Worm (Caenorhabditis elegans) whole organism, L2 larva: ENCODE data around the gene rpoa-1.
A peak's percentile ranks its signal among the peaks of the same experiment; 100 is the strongest.
"Not testable (repeated sequence)": the region's sequence is repeated elsewhere in the genome, so short reads cannot be mapped to it uniquely, and the experiment has no call there.

ENCODE experiments used
- C34F6.9 ChIP-seq: fragments of 150-350 bp; optimal IDR thresholded peaks from 2 replicates; lab custom pipeline; 2014; ENCODE audit warnings: missing biosample characterization, missing genetic modification characterization
- R02D3.7 ChIP-seq: fragments of 150-350 bp; optimal IDR thresholded peaks from 2 replicates; lab custom pipeline; 2014; ENCODE audit warnings: missing biosample characterization, missing genetic modification characterization
- Y55F3AM.14 ChIP-seq: fragments of 200-800 bp; sonication (Bioruptor generic); optimal IDR thresholded peaks from 2 replicates; lab custom pipeline; 2018; ENCODE audit warnings: mild to moderate bottlenecking, missing genetic modification characterization, missing compliant biosample characterization
- aly-2 ChIP-seq: fragments of 150-350 bp; optimal IDR thresholded peaks from 2 replicates; lab custom pipeline; 2014; ENCODE audit warnings: missing biosample characterization, missing genetic modification characterization
- ama-1 ChIP-seq: fragments of 150-350 bp; optimal IDR thresholded peaks from 2 replicates; lab custom pipeline; 2018; ENCODE audit warnings: inconsistent platforms
- blmp-1 ChIP-seq: sonication (generic microtip); optimal IDR thresholded peaks from 2 replicates; lab custom pipeline; 2017; ENCODE audit warnings: missing genetic modification characterization, mild to moderate bottlenecking, missing compliant biosample characterization, antibody characterized with exemption, moderate library complexity; ENCODE audit not compliant: insufficient read depth
- ceh-16 ChIP-seq: fragments of 150-350 bp; optimal IDR thresholded peaks from 2 replicates; lab custom pipeline; 2014; ENCODE audit warnings: missing biosample characterization, missing genetic modification characterization
- ceh-82 ChIP-seq: fragments of 150-350 bp; optimal IDR thresholded peaks from 2 replicates; lab custom pipeline; 2014; ENCODE audit warnings: missing biosample characterization, missing genetic modification characterization
- crh-2 ChIP-seq: sonication (generic microtip); optimal IDR thresholded peaks from 2 replicates; lab custom pipeline; 2017; ENCODE audit warnings: missing biosample characterization, missing genetic modification characterization
- egl-27 ChIP-seq: sonication (generic microtip); optimal IDR thresholded peaks from 3 replicates; lab custom pipeline; 2017; ENCODE audit warnings: missing biosample characterization, missing genetic modification reagents, missing genetic modification characterization
- elt-1 ChIP-seq: fragments of 150-350 bp; optimal IDR thresholded peaks from 2 replicates; lab custom pipeline; 2014; ENCODE audit warnings: missing biosample characterization, missing genetic modification characterization
- fos-1 ChIP-seq: fragments of 150-350 bp; optimal IDR thresholded peaks from 2 replicates; lab custom pipeline; 2014; ENCODE audit warnings: missing biosample characterization, missing genetic modification characterization
- gmeb-1 ChIP-seq: fragments of 150-350 bp; optimal IDR thresholded peaks from 2 replicates; lab custom pipeline; 2014; ENCODE audit warnings: missing biosample characterization, missing genetic modification characterization
- lin-13 ChIP-seq: fragments of 150-350 bp; optimal IDR thresholded peaks from 2 replicates; lab custom pipeline; 2014; ENCODE audit warnings: missing biosample characterization, missing genetic modification reagents, missing genetic modification characterization
- lin-39 ChIP-seq: fragments of 150-350 bp; optimal IDR thresholded peaks from 2 replicates; lab custom pipeline; 2014; ENCODE audit warnings: missing biosample characterization, missing genetic modification reagents, missing genetic modification characterization
- lsy-2 ChIP-seq, 2 experiments: fragments of 150-350 bp in 1 of 2; sonication (generic microtip) in 1 of 2; optimal IDR thresholded peaks; 2 replicates each; lab custom pipeline; 2014 to 2017; ENCODE audit warnings: missing biosample characterization in 2 of 2, missing genetic modification characterization in 2 of 2
- mab-5 ChIP-seq: fragments of 150-350 bp; optimal IDR thresholded peaks from 2 replicates; lab custom pipeline; 2014; ENCODE audit warnings: missing biosample characterization, missing genetic modification characterization
- mbf-1 ChIP-seq: sonication (generic microtip); optimal IDR thresholded peaks from 2 replicates; lab custom pipeline; 2017; ENCODE audit warnings: missing biosample characterization, missing genetic modification characterization
- mdl-1 ChIP-seq, 2 experiments: fragments of 150-350 bp in 1 of 2; sonication (generic microtip) in 1 of 2; optimal IDR thresholded peaks; 2 replicates each; lab custom pipeline; 2017; ENCODE audit warnings: missing biosample characterization in 2 of 2, missing genetic modification characterization in 2 of 2
- nhr-10 ChIP-seq: sonication (generic microtip); optimal IDR thresholded peaks from 2 replicates; lab custom pipeline; 2017; ENCODE audit warnings: missing biosample characterization, missing genetic modification characterization
- nhr-11 ChIP-seq: fragments of 150-350 bp; optimal IDR thresholded peaks from 2 replicates; lab custom pipeline; 2014; ENCODE audit warnings: missing biosample characterization, missing genetic modification characterization
- nhr-12 ChIP-seq: fragments of 150-350 bp; optimal IDR thresholded peaks from 2 replicates; lab custom pipeline; 2014; ENCODE audit warnings: missing biosample characterization, missing genetic modification characterization
- nhr-21 ChIP-seq: fragments of 150-350 bp; optimal IDR thresholded peaks from 2 replicates; lab custom pipeline; 2014; ENCODE audit warnings: missing biosample characterization, missing genetic modification characterization
- nhr-23 ChIP-seq: fragments of 150-350 bp; optimal IDR thresholded peaks from 2 replicates; lab custom pipeline; 2014; ENCODE audit warnings: missing biosample characterization, missing genetic modification reagents, missing genetic modification characterization
- nhr-237 ChIP-seq: fragments of 150-350 bp; optimal IDR thresholded peaks from 2 replicates; lab custom pipeline; 2014; ENCODE audit warnings: missing biosample characterization, missing genetic modification characterization
- nhr-25 ChIP-seq: fragments of 150-350 bp; sonication (generic microtip); optimal IDR thresholded peaks from 3 replicates; lab custom pipeline; 2014; ENCODE audit warnings: missing biosample characterization, missing genetic modification characterization
- nhr-6 ChIP-seq: fragments of 150-350 bp; optimal IDR thresholded peaks from 2 replicates; lab custom pipeline; 2014; ENCODE audit warnings: missing biosample characterization, missing genetic modification characterization
- peb-1 ChIP-seq: fragments of 150-350 bp; optimal IDR thresholded peaks from 2 replicates; lab custom pipeline; 2014; ENCODE audit warnings: missing biosample characterization, missing genetic modification characterization
- sem-4 ChIP-seq: fragments of 150-350 bp; optimal IDR thresholded peaks from 2 replicates; lab custom pipeline; 2014; ENCODE audit warnings: missing biosample characterization, missing genetic modification reagents, missing genetic modification characterization
- sma-3 ChIP-seq: sonication (generic microtip); optimal IDR thresholded peaks from 2 replicates; lab custom pipeline; 2016; ENCODE audit warnings: missing genetic modification reagents, missing genetic modification characterization, missing compliant biosample characterization
- sma-9 ChIP-seq, 2 experiments: fragments of 150-350 bp in 1 of 2; sonication (generic microtip) in 1 of 2; optimal IDR thresholded peaks; 2 replicates each; lab custom pipeline; 2014 to 2016; ENCODE audit warnings: missing genetic modification characterization in 2 of 2, mild to moderate bottlenecking in 1 of 2, missing biosample characterization in 1 of 2, missing compliant biosample characterization in 1 of 2, missing genetic modification reagents in 1 of 2, moderate library complexity in 1 of 2
- snpc-4 ChIP-seq: fragments of 150-350 bp; optimal IDR thresholded peaks from 2 replicates; lab custom pipeline; 2014; ENCODE audit warnings: missing biosample characterization, missing genetic modification characterization
- unc-39 ChIP-seq: fragments of 150-350 bp; optimal IDR thresholded peaks from 2 replicates; lab custom pipeline; 2014; ENCODE audit warnings: missing biosample characterization, missing genetic modification characterization
- unc-55 ChIP-seq: fragments of 150-350 bp; sonication (generic microtip); optimal IDR thresholded peaks from 3 replicates; lab custom pipeline; 2014; ENCODE audit warnings: missing biosample characterization, missing genetic modification reagents, missing genetic modification characterization
- zag-1 ChIP-seq: fragments of 150-350 bp; optimal IDR thresholded peaks from 2 replicates; lab custom pipeline; 2014; ENCODE audit warnings: missing biosample characterization, missing genetic modification characterization
- ztf-1 ChIP-seq: fragments of 200-800 bp; sonication (Bioruptor generic); conservative IDR thresholded peaks from 2 replicates; pipeline ENCODE4 v1.3.6; 2022; ENCODE audit warnings: missing genetic modification characterization, missing compliant biosample characterization
- ztf-11 ChIP-seq: sonication (generic microtip); optimal IDR thresholded peaks from 2 replicates; lab custom pipeline; 2017; ENCODE audit warnings: missing biosample characterization, missing genetic modification characterization
- ztf-4 ChIP-seq: fragments of 150-350 bp; optimal IDR thresholded peaks from 2 replicates; lab custom pipeline; 2014; ENCODE audit warnings: missing biosample characterization, missing genetic modification characterization

rpoa-1 gene

ce11 chrII:13664416-13664815, 30.2 kb downstream of the rpoa-1 start:
- TF ChIP-seq crh-2 (tag; lab: Kevin White, UChicago) (peak; percentile 73), ceh-82 (tag; lab: Kevin White, UChicago) (no peak), ztf-11 (tag; lab: Kevin White, UChicago) (no peak), blmp-1 (tag; lab: Kevin White, UChicago) (no peak), ztf-4 (tag; lab: Kevin White, UChicago) (no peak), sma-3 (GFP tag; lab: Kevin White, UChicago) (peak; percentile 45), nhr-23 (tag; lab: Kevin White, UChicago) (no peak), snpc-4 (no peak), C34F6.9 (no peak), lsy-2 (tag; optimal IDR thresholded peaks at IDR 0.05; lab: Kevin White, UChicago) (peak in 1 of 2 experiments; percentile 63), nhr-11 (tag; lab: Kevin White, UChicago) (no peak), lin-13 (GFP tag; lab: Kevin White, UChicago) (no peak), mab-5 (tag; lab: Kevin White, UChicago) (no peak), egl-27 (tag; lab: Kevin White, UChicago) (no peak), elt-1 (no peak), unc-39 (no peak), ceh-16 (tag; lab: Kevin White, UChicago) (no peak), nhr-21 (tag; lab: Kevin White, UChicago) (peak; percentile 16), mdl-1 (tag; optimal IDR thresholded peaks at IDR 0.05; lab: Kevin White, UChicago) (no peak), nhr-25 (no peak), lin-39 (tag; lab: Kevin White, UChicago) (no peak), sem-4 (tag; lab: Kevin White, UChicago) (no peak), aly-2 (no peak), zag-1 (tag; lab: Kevin White, UChicago) (no peak), ama-1 (lab: Kevin White, UChicago) (no peak), Y55F3AM.14 (GFP tag; lab: Kevin White, UChicago) (no peak), unc-55 (no peak), ztf-1 (GFP tag; lab: Robert Waterston, UW) (no peak), mbf-1 (no peak), peb-1 (tag; lab: Kevin White, UChicago) (no peak), fos-1 (tag; lab: Kevin White, UChicago) (peak; percentile 66), gmeb-1 (tag; lab: Kevin White, UChicago) (peak; percentile 13), sma-9 (GFP tag; optimal IDR thresholded peaks at IDR 0.05; lab: Kevin White, UChicago) (peak; percentile 61), sma-9 (tag; optimal IDR thresholded peaks at IDR 0.05; lab: Kevin White, UChicago) (no peak), nhr-10 (tag; lab: Kevin White, UChicago) (no peak), nhr-237 (tag; lab: Kevin White, UChicago) (no peak), nhr-12 (tag; lab: Kevin White, UChicago) (no peak)

ce11 chrII:13661990-13662389, 32.6 kb downstream of the rpoa-1 start, which contains the start of gene C31C9.6:
Gene C31C9.6, minus strand, starts transcription at chrII:13662090.
- not testable (repeated sequence) for TF ChIP-seq gmeb-1 (tag; lab: Kevin White, UChicago); zag-1 (tag; lab: Kevin White, UChicago); lin-13 (GFP tag; lab: Kevin White, UChicago)
- TF ChIP-seq, all 48 proteins: peak for 0; not testable (repeated sequence) for 48

ce11 chrII:13654723-13655122, 39.9 kb downstream of the rpoa-1 start, which contains the start of gene C31C9.9:
Gene C31C9.9, plus strand, starts transcription at chrII:13655023.
- not testable (repeated sequence) for TF ChIP-seq ztf-1 (GFP tag; lab: Robert Waterston, UW); sma-9 (GFP tag; optimal IDR thresholded peaks at IDR 0.05; lab: Kevin White, UChicago); sma-9 (tag; optimal IDR thresholded peaks at IDR 0.05; lab: Kevin White, UChicago); sem-4 (tag; lab: Kevin White, UChicago)

- no peak for TF ChIP-seq peb-1 (tag; lab: Kevin White, UChicago)
- TF ChIP-seq nhr-25 = no peak
- no peak for TF ChIP-seq R02D3.7 (tag; lab: Kevin White, UChicago)
- TF ChIP-seq lsy-2 (tag; optimal IDR thresholded peaks at IDR 0.05; lab: Kevin White, UChicago) = no peak
- TF ChIP-seq zag-1 (tag; lab: Kevin White, UChicago) = no peak
- TF ChIP-seq nhr-12 (tag; lab: Kevin White, UChicago) = no peak
- TF ChIP-seq gmeb-1 (tag; lab: Kevin White, UChicago) = no peak
- TF ChIP-seq nhr-237 (tag; lab: Kevin White, UChicago) = no peak
- no peak for TF ChIP-seq mab-5 (tag; lab: Kevin White, UChicago)
- no peak for TF ChIP-seq fos-1 (tag; lab: Kevin White, UChicago)
- no peak for TF ChIP-seq nhr-6 (tag; lab: Kevin White, UChicago)
- TF ChIP-seq sem-4 (tag; lab: Kevin White, UChicago) = no peak
- TF ChIP-seq Y55F3AM.14 (GFP tag; lab: Kevin White, UChicago) = no peak
- no peak for TF ChIP-seq ceh-16 (tag; lab: Kevin White, UChicago)
- TF ChIP-seq nhr-21 (tag; lab: Kevin White, UChicago) = no peak
- no peak for TF ChIP-seq mdl-1 (tag; optimal IDR thresholded peaks at IDR 0.05; lab: Kevin White, UChicago)
- TF ChIP-seq, all 48 proteins: peak for 0
Observed at ce11 chrII:13648230-13648629, 46.4 kb downstream of the rpoa-1 start, which contains the start of gene fbxa-169. Gene fbxa-169, plus strand, starts transcription at chrII:13648530.
